Fruit fly (Drosophila melanogaster) whole organism, embryonic: Measurements from ENCODE around the gene CG42828.

Source experiments
- Atf6 ChIP-seq: fragments of 200-800 bp; sonication (Bioruptor generic); IDR thresholded peaks from 2 replicates; pipeline ENCODE4 v1.3.6; 2022; ENCODE audit warnings: missing biosample characterization, missing genetic modification characterization
- CG10147 ChIP-seq: fragments of 200-800 bp; sonication (Bioruptor generic); optimal IDR thresholded peaks from 2 replicates; lab custom pipeline; 2019; ENCODE audit warnings: missing biosample characterization, mild to moderate bottlenecking, missing genetic modification characterization, moderate library complexity
- CG10959 ChIP-seq: fragments of 200-800 bp; sonication (Bioruptor generic); IDR thresholded peaks from 2 replicates; pipeline ENCODE4 v1.3.6; 2022; ENCODE audit warnings: missing biosample characterization, missing genetic modification characterization
- CG14441 ChIP-seq: fragments of 200-800 bp; sonication (Bioruptor generic); IDR thresholded peaks from 2 replicates; pipeline ENCODE4 v1.3.6; 2022; ENCODE audit warnings: missing biosample characterization, missing genetic modification characterization
- CG14667 ChIP-seq: fragments of 200-800 bp; sonication (Bioruptor generic); IDR thresholded peaks from 2 replicates; pipeline ENCODE4 v1.3.6; 2022; ENCODE audit warnings: missing biosample characterization, missing genetic modification characterization
- CG14710 ChIP-seq: fragments of 200-800 bp; sonication (Bioruptor generic); optimal IDR thresholded peaks from 3 replicates; lab custom pipeline; 2019; ENCODE audit warnings: missing biosample characterization, mild to moderate bottlenecking, missing genetic modification characterization, moderate library complexity
- CG1529 ChIP-seq: fragments of 200-800 bp; sonication (Bioruptor generic); optimal IDR thresholded peaks from 3 replicates; lab custom pipeline; 2018; ENCODE audit warnings: missing biosample characterization, missing genetic modification characterization
- CG15514 ChIP-seq: fragments of 200-800 bp; sonication (Bioruptor generic); optimal IDR thresholded peaks from 3 replicates; lab custom pipeline; 2017; ENCODE audit warnings: missing biosample characterization, missing genetic modification characterization, mild to moderate bottlenecking, moderate library complexity, missing genetic modification reagents
- CG1647 ChIP-seq: fragments of 200-800 bp; sonication (Bioruptor generic); optimal IDR thresholded peaks from 3 replicates; lab custom pipeline; 2016; ENCODE audit warnings: missing biosample characterization, missing genetic modification characterization
- CG16779 ChIP-seq: fragments of 200-800 bp; sonication (Bioruptor generic); IDR thresholded peaks from 2 replicates; pipeline ENCODE4 v1.3.6; 2022; ENCODE audit warnings: missing biosample characterization, missing genetic modification characterization
- CG17361 ChIP-seq: fragments of 200-800 bp; sonication (Bioruptor generic); IDR thresholded peaks from 3 replicates; pipeline ENCODE4 v1.3.6; 2022; ENCODE audit warnings: missing biosample characterization, missing genetic modification characterization
- CG31224 ChIP-seq: fragments of 200-800 bp; sonication (Bioruptor generic); IDR thresholded peaks from 2 replicates; pipeline ENCODE4 v1.3.6; 2022; ENCODE audit warnings: missing biosample characterization, missing genetic modification characterization
- CG33557 ChIP-seq: fragments of 200-800 bp; sonication (Bioruptor generic); optimal IDR thresholded peaks from 2 replicates; lab custom pipeline; 2019; ENCODE audit warnings: missing biosample characterization, mild to moderate bottlenecking, missing genetic modification characterization, moderate library complexity
- CG4404 ChIP-seq: fragments of 200-800 bp; sonication (Bioruptor generic); IDR thresholded peaks from 2 replicates; pipeline ENCODE4 v1.3.6; 2022; ENCODE audit warnings: missing biosample characterization, missing genetic modification characterization
- CG5180 ChIP-seq: fragments of 200-800 bp; sonication (Bioruptor generic); optimal IDR thresholded peaks from 3 replicates; lab custom pipeline; 2017; ENCODE audit warnings: missing biosample characterization, missing genetic modification characterization, mild to moderate bottlenecking, moderate library complexity, missing genetic modification reagents
- CG6175 ChIP-seq: fragments of 200-800 bp; sonication (Bioruptor generic); IDR thresholded peaks from 3 replicates; pipeline ENCODE4 v1.3.6; 2022; ENCODE audit warnings: missing biosample characterization, missing genetic modification characterization
- CG8281 ChIP-seq: fragments of 200-800 bp; sonication (Bioruptor generic); optimal IDR thresholded peaks from 2 replicates; lab custom pipeline; 2018; ENCODE audit warnings: missing biosample characterization, mild to moderate bottlenecking, missing genetic modification characterization, moderate library complexity
- CG9932 ChIP-seq: fragments of 200-800 bp; sonication (Bioruptor generic); IDR thresholded peaks from 2 replicates; pipeline ENCODE4 v1.3.6; 2022; ENCODE audit warnings: missing biosample characterization, missing genetic modification characterization
- CrebB ChIP-seq: fragments of 200-800 bp; sonication (Bioruptor generic); optimal IDR thresholded peaks from 3 replicates; lab custom pipeline; 2018; ENCODE audit warnings: missing biosample characterization, mild to moderate bottlenecking, missing genetic modification characterization
- E2f1 ChIP-seq: fragments of 200-800 bp; sonication (Bioruptor generic); IDR thresholded peaks from 2 replicates; pipeline ENCODE4 v1.3.6; 2022; ENCODE audit warnings: missing biosample characterization, missing genetic modification characterization
- H2.0 ChIP-seq: fragments of 200-800 bp; sonication (Bioruptor generic); IDR thresholded peaks from 2 replicates; pipeline ENCODE4 v1.3.6; 2022; ENCODE audit warnings: missing biosample characterization, missing genetic modification characterization
- HHEX ChIP-seq: fragments of 200-800 bp; sonication (Bioruptor generic); optimal IDR thresholded peaks from 3 replicates; lab custom pipeline; 2017; ENCODE audit warnings: missing biosample characterization, mild to moderate bottlenecking, missing genetic modification characterization, missing genetic modification reagents
- Hr78 ChIP-seq, 2 experiments: fragments of 200-800 bp in 1 of 2; fragments of >200 bp in 1 of 2; sonication (Bioruptor generic) in 1 of 2; optimal IDR thresholded peaks; 2 replicates each; lab custom pipeline; 2017 to 2019; ENCODE audit warnings: missing biosample characterization in 2 of 2, missing genetic modification characterization in 2 of 2, mild to moderate bottlenecking in 1 of 2, moderate library complexity in 1 of 2
- Lpt ChIP-seq: fragments of >200 bp; optimal IDR thresholded peaks from 2 replicates; lab custom pipeline; 2018; ENCODE audit warnings: missing biosample characterization, missing genetic modification characterization
- Med ChIP-seq: fragments of 200-800 bp; sonication (Bioruptor generic); peaks from one replicate; lab custom pipeline; 2016; ENCODE audit warnings: missing biosample characterization, missing genetic modification characterization, mild to moderate bottlenecking, inconsistent platforms, moderate library complexity
- NC2α ChIP-seq: fragments of 200-800 bp; sonication (Bioruptor generic); optimal IDR thresholded peaks from 2 replicates; lab custom pipeline; 2016; ENCODE audit warnings: missing biosample characterization, missing genetic modification characterization
- NfI ChIP-seq: fragments of 200-800 bp; sonication (Bioruptor generic); optimal IDR thresholded peaks from 3 replicates; lab custom pipeline; 2018; ENCODE audit warnings: missing biosample characterization, mild to moderate bottlenecking, missing genetic modification characterization, moderate library complexity
- Sry-β ChIP-seq: fragments of 200-800 bp; sonication (Bioruptor generic); optimal IDR thresholded peaks from 2 replicates; lab custom pipeline; 2018; ENCODE audit warnings: missing biosample characterization, mild to moderate bottlenecking, missing genetic modification characterization, moderate library complexity
- bigmax ChIP-seq: fragments of 200-800 bp; sonication (Bioruptor generic); optimal IDR thresholded peaks from 2 replicates; lab custom pipeline; 2018; ENCODE audit warnings: missing biosample characterization, mild to moderate bottlenecking, missing genetic modification characterization
- caup ChIP-seq: fragments of 200-800 bp; sonication (Bioruptor generic); optimal IDR thresholded peaks from 3 replicates; lab custom pipeline; 2017; ENCODE audit warnings: missing biosample characterization, mild to moderate bottlenecking, missing genetic modification characterization, moderate library complexity; ENCODE audit not compliant: severe bottlenecking
- cwo ChIP-seq: fragments of 200-800 bp; sonication (Bioruptor generic); optimal IDR thresholded peaks from 3 replicates; lab custom pipeline; 2017; ENCODE audit warnings: missing biosample characterization, missing genetic modification characterization, mild to moderate bottlenecking, moderate library complexity, missing genetic modification reagents
- dpn ChIP-seq, 2 experiments: fragments of 200-800 bp; sonication (Bioruptor generic); optimal IDR thresholded peaks; 3 replicates each; lab custom pipeline; 2016; ENCODE audit warnings: missing biosample characterization in 2 of 2, missing genetic modification characterization in 2 of 2
- fd64A ChIP-seq: fragments of 200-800 bp; sonication (Bioruptor generic); optimal IDR thresholded peaks from 3 replicates; lab custom pipeline; 2018; ENCODE audit warnings: missing biosample characterization, mild to moderate bottlenecking, missing genetic modification characterization
- ftz-f1 ChIP-seq: fragments of 200-800 bp; sonication (Bioruptor generic); optimal IDR thresholded peaks from 2 replicates; lab custom pipeline; 2016; ENCODE audit warnings: missing biosample characterization, missing genetic modification characterization
- ham ChIP-seq: fragments of 200-800 bp; sonication (Bioruptor generic); IDR thresholded peaks from 2 replicates; pipeline ENCODE4 v1.3.6; 2022; ENCODE audit warnings: missing biosample characterization, missing genetic modification characterization
- her ChIP-seq: fragments of 200-800 bp; sonication (Bioruptor generic); optimal IDR thresholded peaks from 2 replicates; lab custom pipeline; 2016; ENCODE audit warnings: missing biosample characterization, missing genetic modification characterization
- jumu ChIP-seq: fragments of 200-800 bp; sonication (Bioruptor generic); optimal IDR thresholded peaks from 3 replicates; lab custom pipeline; 2016; ENCODE audit warnings: missing biosample characterization, missing genetic modification characterization
- mirr ChIP-seq: fragments of 200-800 bp; sonication (Bioruptor generic); optimal IDR thresholded peaks from 3 replicates; lab custom pipeline; 2018; ENCODE audit warnings: missing biosample characterization, mild to moderate bottlenecking, missing genetic modification characterization
- nerfin-1 ChIP-seq: fragments of 200-800 bp; sonication (Bioruptor generic); optimal IDR thresholded peaks from 3 replicates; lab custom pipeline; 2019; ENCODE audit warnings: missing biosample characterization, mild to moderate bottlenecking, missing genetic modification characterization, moderate library complexity
- pb ChIP-seq: fragments of 200-800 bp; sonication (Bioruptor generic); optimal IDR thresholded peaks from 3 replicates; lab custom pipeline; 2016; ENCODE audit warnings: missing biosample characterization, missing genetic modification characterization
- pros ChIP-seq: fragments of 200-800 bp; sonication (Bioruptor generic); optimal IDR thresholded peaks from 3 replicates; lab custom pipeline; 2019; ENCODE audit warnings: missing biosample characterization, mild to moderate bottlenecking, missing genetic modification characterization, moderate library complexity
- pum ChIP-seq: fragments of 200-800 bp; sonication (Bioruptor generic); optimal IDR thresholded peaks from 2 replicates; lab custom pipeline; 2016; ENCODE audit warnings: missing biosample characterization, missing genetic modification characterization
- run ChIP-seq: fragments of 200-800 bp; sonication (Bioruptor generic); optimal IDR thresholded peaks from 3 replicates; lab custom pipeline; 2018; ENCODE audit warnings: missing biosample characterization, mild to moderate bottlenecking, missing genetic modification characterization
- schlank ChIP-seq: fragments of 200-800 bp; sonication (Bioruptor generic); optimal IDR thresholded peaks from 2 replicates; lab custom pipeline; 2018; ENCODE audit warnings: missing biosample characterization, mild to moderate bottlenecking, missing genetic modification characterization
- sob ChIP-seq: fragments of 200-800 bp; sonication (Bioruptor generic); IDR thresholded peaks from 2 replicates; pipeline ENCODE4 v1.3.6; 2022; ENCODE audit warnings: missing biosample characterization, missing genetic modification characterization
- sug ChIP-seq: fragments of 200-800 bp; optimal IDR thresholded peaks from 2 replicates; lab custom pipeline; 2019; ENCODE audit warnings: missing biosample characterization, mild to moderate bottlenecking, missing genetic modification characterization, moderate library complexity
- trem ChIP-seq: fragments of 200-800 bp; optimal IDR thresholded peaks from 3 replicates; lab custom pipeline; 2019; ENCODE audit warnings: missing biosample characterization, mild to moderate bottlenecking, missing genetic modification characterization, moderate library complexity
- tup ChIP-seq: fragments of 200-800 bp; sonication (Bioruptor generic); optimal IDR thresholded peaks from 2 replicates; lab custom pipeline; 2016; ENCODE audit warnings: missing biosample characterization, mild to moderate bottlenecking, missing genetic modification characterization, moderate library complexity
- z ChIP-seq: fragments of 200-800 bp; sonication (Bioruptor generic); IDR thresholded peaks from 3 replicates; pipeline ENCODE4 v1.3.6; 2022; ENCODE audit warnings: missing biosample characterization, missing genetic modification characterization
- zfh2 ChIP-seq: fragments of 200-800 bp; sonication (Bioruptor generic); optimal IDR thresholded peaks from 2 replicates; lab custom pipeline; 2016; ENCODE audit warnings: missing biosample characterization, missing genetic modification characterization

CG42828 gene

dm6 chr3R:23331865-23332367, 41.6 kb upstream of the CG42828 start (continued):
- TF ChIP-seq schlank (tag; lab: Kevin White, UChicago) (no peak), run (tag; lab: Kevin White, UChicago) (no peak), CG10959 (GFP tag; lab: Robert Waterston, UW) (no peak), sug (tag; lab: Kevin White, UChicago) (peak; percentile 66), mirr (GFP tag; lab: Kevin White, UChicago) (peak; percentile 57), NC2α (GFP tag; lab: Kevin White, UChicago) (no peak), H2.0 (GFP tag; lab: Robert Waterston, UW) (0 out of 2 replicates have a peak, but pooled peaks have one; percentile 12), jumu (GFP tag; lab: Kevin White, UChicago) (no peak), Hr78 (GFP tag; optimal IDR thresholded peaks at IDR 0.05; lab: Kevin White, UChicago) (peak in 1 of 2 experiments; percentile 88), CG5180 (GFP tag; lab: Kevin White, UChicago) (no peak), Atf6 (GFP tag; lab: Robert Waterston, UW) (no peak), CG10147 (no peak), CG17361 (GFP tag; lab: Robert Waterston, UW) (no peak), tup (no peak), nerfin-1 (tag; lab: Kevin White, UChicago) (no peak), CG15514 (GFP tag; lab: Kevin White, UChicago) (peak; percentile 20), CG9932 (0 out of 2 replicates have a peak, but pooled peaks have one; percentile 17), sob (peak; percentile 13; the same call in 1 of the 2 replicates), CG14667 (GFP tag; lab: Robert Waterston, UW) (no peak), z (GFP tag; lab: Robert Waterston, UW) (no peak), Lpt (GFP tag; lab: Kevin White, UChicago) (no peak), NfI (GFP tag; lab: Kevin White, UChicago) (no peak), CG31224 (GFP tag; lab: Robert Waterston, UW) (0 out of 2 replicates have a peak, but pooled peaks have one; percentile 19), CG6175 (GFP tag; lab: Robert Waterston, UW) (no peak), ham (GFP tag; lab: Robert Waterston, UW) (no peak), zfh2 (peak; percentile 16), Sry-β (GFP tag; lab: Kevin White, UChicago) (no peak), bigmax (GFP tag; lab: Kevin White, UChicago) (no peak), dpn (GFP tag; optimal IDR thresholded peaks at IDR 0.05; lab: Kevin White, UChicago) (no peak), ftz-f1 (GFP tag; lab: Kevin White, UChicago) (peak; percentile 68), CG4404 (GFP tag; lab: Robert Waterston, UW) (0 out of 2 replicates have a peak, but pooled peaks have one; percentile 7), caup (GFP tag; lab: Kevin White, UChicago) (peak; percentile 4), CG14441 (GFP tag; lab: Robert Waterston, UW) (no peak; the same call in 1 of the 2 replicates), CG1647 (GFP tag; lab: Kevin White, UChicago) (no peak), pb (no peak), E2f1 (GFP tag; lab: Robert Waterston, UW) (0 out of 2 replicates have a peak, but pooled peaks have one; percentile 9), CG33557 (GFP tag; lab: Kevin White, UChicago) (no peak), CrebB (tag; lab: Kevin White, UChicago) (no peak), pum (GFP tag; lab: Kevin White, UChicago) (no peak), HHEX (GFP tag; lab: Kevin White, UChicago) (peak; percentile 16), cwo (peak; percentile 51), CG8281 (tag; lab: Kevin White, UChicago) (no peak), CG16779 (GFP tag; lab: Robert Waterston, UW) (0 out of 2 replicates have a peak, but pooled peaks have one; percentile 39), fd64A (no peak), CG1529 (GFP tag; lab: Kevin White, UChicago) (no peak), Med (GFP tag; lab: Kevin White, UChicago) (peak; percentile 84), CG14710 (tag; lab: Kevin White, UChicago) (no peak), pros (GFP tag; lab: Kevin White, UChicago) (peak; percentile 40), trem (no peak), her (GFP tag; lab: Kevin White, UChicago) (no peak)
